Worm (Caenorhabditis elegans) whole organism, young adult: Measurements from ENCODE around the gene ugt-65.

Experiments
- B0035.1 ChIP-seq: sonication (generic microtip); optimal IDR thresholded peaks from 2 replicates; lab custom pipeline; 2016; ENCODE audit warnings: missing genetic modification characterization, mild to moderate bottlenecking, missing compliant biosample characterization, missing genotype, missing genetic modification reagents
- C17E4.6 ChIP-seq: fragments of 200-800 bp; sonication (Bioruptor generic); IDR thresholded peaks from 2 replicates; pipeline ENCODE4 v1.3.6; 2022; ENCODE audit warnings: missing genetic modification reagents, missing genetic modification characterization, missing compliant biosample characterization
- D2030.7 ChIP-seq: fragments of 200-800 bp; sonication (Bioruptor generic); IDR thresholded peaks from 2 replicates; pipeline ENCODE4 v1.3.6; 2022; ENCODE audit warnings: missing genetic modification reagents, missing genetic modification characterization, missing compliant biosample characterization
- F33H1.4 ChIP-seq: fragments of 200-800 bp; sonication (Bioruptor generic); IDR thresholded peaks from 2 replicates; pipeline ENCODE4 v1.3.6; 2022; ENCODE audit warnings: missing genetic modification reagents, missing genetic modification characterization, missing compliant biosample characterization
- F55B11.4 ChIP-seq: sonication (generic microtip); optimal IDR thresholded peaks from 2 replicates; lab custom pipeline; 2016; ENCODE audit warnings: missing compliant biosample characterization, missing genetic modification characterization, borderline replicate concordance; ENCODE audit not compliant: insufficient read depth
- F57A8.1 ChIP-seq: fragments of 200-800 bp; sonication (Bioruptor generic); optimal IDR thresholded peaks from 2 replicates; lab custom pipeline; 2018; ENCODE audit warnings: mild to moderate bottlenecking, missing genetic modification characterization, moderate library complexity, missing compliant biosample characterization
- Y53F4B.3 ChIP-seq: fragments of 200-800 bp; sonication (Bioruptor generic); IDR thresholded peaks from 2 replicates; pipeline ENCODE4 v1.3.6; 2022; ENCODE audit warnings: missing genetic modification reagents, missing genetic modification characterization, missing compliant biosample characterization
- Y56A3A.18 ChIP-seq: fragments of 200-800 bp; sonication (Bioruptor generic); IDR thresholded peaks from 2 replicates; pipeline ENCODE4 v1.3.6; 2022; ENCODE audit warnings: missing genetic modification reagents, missing genetic modification characterization, missing compliant biosample characterization
- Y95B8A.8 ChIP-seq: fragments of 200-800 bp; sonication (Bioruptor generic); IDR thresholded peaks from 2 replicates; pipeline ENCODE4 v1.3.6; 2022; ENCODE audit warnings: missing genetic modification reagents, missing genetic modification characterization, missing compliant biosample characterization
- akir-1 ChIP-seq: fragments of 200-800 bp; sonication (Bioruptor generic); optimal IDR thresholded peaks from 2 replicates; lab custom pipeline; 2018; ENCODE audit warnings: mild to moderate bottlenecking, missing genetic modification characterization, moderate library complexity, missing compliant biosample characterization
- ama-1 ChIP-seq, 3 experiments: fragments of 150-350 bp in 1 of 3; sonication (generic microtip) in 2 of 3; optimal IDR thresholded peaks; 2 replicates each; lab custom pipeline; 2014 to 2018; ENCODE audit warnings: missing biosample characterization in 2 of 3, missing genetic modification characterization in 2 of 3, missing genetic modification reagents in 2 of 3
- aptf-3 ChIP-seq: fragments of 200-800 bp; sonication (Bioruptor generic); IDR thresholded peaks from 2 replicates; pipeline ENCODE4 v1.3.6; 2022; ENCODE audit warnings: missing genetic modification characterization, missing compliant biosample characterization
- atf-7 ChIP-seq: sonication (generic microtip); optimal IDR thresholded peaks from 2 replicates; lab custom pipeline; 2017; ENCODE audit warnings: mild to moderate bottlenecking, missing genetic modification characterization, missing compliant biosample characterization
- ccch-3 ChIP-seq: fragments of 200-800 bp; sonication (Bioruptor generic); optimal IDR thresholded peaks from 2 replicates; lab custom pipeline; 2018; ENCODE audit warnings: mild to moderate bottlenecking, missing genetic modification characterization, missing compliant biosample characterization
- cebp-1 ChIP-seq, 2 experiments: fragments of 200-800 bp in 1 of 2; sonication (Bioruptor generic) in 1 of 2; sonication (generic microtip) in 1 of 2; IDR thresholded peaks in 1 of 2; optimal IDR thresholded peaks in 1 of 2; 2 replicates each; pipeline versions ENCODE4 v1.3.6 to Lab custom; 2017 to 2022; ENCODE audit warnings: missing compliant biosample characterization in 2 of 2, missing genetic modification characterization in 2 of 2, mild to moderate bottlenecking in 1 of 2, missing genetic modification reagents in 1 of 2, moderate library complexity in 1 of 2
- cebp-2 ChIP-seq: fragments of 200-800 bp; sonication (Bioruptor generic); IDR thresholded peaks from 2 replicates; pipeline ENCODE4 v1.3.6; 2022; ENCODE audit warnings: missing genetic modification characterization, missing compliant biosample characterization
- ceh-100 ChIP-seq: fragments of 200-800 bp; sonication (Bioruptor generic); IDR thresholded peaks from 2 replicates; pipeline ENCODE4 v1.3.6; 2022; ENCODE audit warnings: missing genetic modification reagents, missing genetic modification characterization, missing compliant biosample characterization
- ceh-91 ChIP-seq: fragments of 200-800 bp; sonication (Bioruptor generic); IDR thresholded peaks from 2 replicates; pipeline ENCODE4 v1.3.6; 2022; ENCODE audit warnings: missing genetic modification reagents, missing genetic modification characterization, missing compliant biosample characterization
- chd-7 ChIP-seq: sonication (generic microtip); optimal IDR thresholded peaks from 2 replicates; lab custom pipeline; 2016; ENCODE audit warnings: mild to moderate bottlenecking, missing genetic modification characterization, moderate library complexity, missing compliant biosample characterization
- dox-1 ChIP-seq: fragments of 200-800 bp; sonication (Bioruptor generic); IDR thresholded peaks from 2 replicates; pipeline ENCODE4 v1.3.6; 2022; ENCODE audit warnings: missing genetic modification reagents, missing genetic modification characterization, missing compliant biosample characterization
- dpff-1 ChIP-seq: sonication (generic microtip); optimal IDR thresholded peaks from 2 replicates; lab custom pipeline; 2017; ENCODE audit warnings: mild to moderate bottlenecking, missing genetic modification characterization, missing compliant biosample characterization
- efl-1 ChIP-seq: fragments of 150-350 bp; optimal IDR thresholded peaks from 2 replicates; lab custom pipeline; 2014; ENCODE audit warnings: missing biosample characterization, missing genetic modification reagents, missing genetic modification characterization
- egl-18 ChIP-seq: fragments of 200-800 bp; sonication (Bioruptor generic); IDR thresholded peaks from 2 replicates; pipeline ENCODE4 v1.3.6; 2022; ENCODE audit warnings: missing genetic modification reagents, missing genetic modification characterization, missing compliant biosample characterization
- fkh-3 ChIP-seq: sonication (generic microtip); optimal IDR thresholded peaks from 2 replicates; lab custom pipeline; 2016; ENCODE audit warnings: mild to moderate bottlenecking, missing genetic modification characterization, missing compliant biosample characterization
- hsf-1 ChIP-seq: fragments of 200-800 bp; sonication (Bioruptor generic); IDR thresholded peaks from 2 replicates; pipeline ENCODE4 v1.3.6; 2022; ENCODE audit warnings: missing genetic modification reagents, missing genetic modification characterization, missing compliant biosample characterization
- let-607 ChIP-seq, 2 experiments: fragments of 200-800 bp in 1 of 2; sonication (Bioruptor generic) in 1 of 2; sonication (generic microtip) in 1 of 2; optimal IDR thresholded peaks; 2 replicates each; lab custom pipeline; 2016 to 2018; ENCODE audit warnings: mild to moderate bottlenecking in 2 of 2, missing compliant biosample characterization in 2 of 2, missing genetic modification characterization in 2 of 2, moderate library complexity in 2 of 2, missing genotype in 1 of 2
- lin-35 ChIP-seq, 3 experiments: fragments of 150-350 bp in 2 of 3; sonication (generic microtip) in 1 of 3; optimal IDR thresholded peaks; 2 replicates each; lab custom pipeline; 2014 to 2018; ENCODE audit warnings: missing biosample characterization in 3 of 3, missing genetic modification characterization in 3 of 3, missing genetic modification reagents in 3 of 3
- lin-40 ChIP-seq: sonication (generic microtip); optimal IDR thresholded peaks from 2 replicates; lab custom pipeline; 2016; ENCODE audit warnings: missing genetic modification characterization, mild to moderate bottlenecking, missing compliant biosample characterization, missing genotype, missing genetic modification reagents
- lin-54 ChIP-seq: fragments of 200-800 bp; sonication (Bioruptor generic); optimal IDR thresholded peaks from 2 replicates; lab custom pipeline; 2018; ENCODE audit warnings: mild to moderate bottlenecking, missing genetic modification characterization, missing compliant biosample characterization
- lsl-1 ChIP-seq: fragments of 200-800 bp; sonication (Bioruptor generic); optimal IDR thresholded peaks from 2 replicates; lab custom pipeline; 2018; ENCODE audit warnings: mild to moderate bottlenecking, missing genetic modification characterization, moderate library complexity, missing compliant biosample characterization
- mes-4 ChIP-seq: sonication (generic microtip); optimal IDR thresholded peaks from 2 replicates; lab custom pipeline; 2016; ENCODE audit warnings: missing genotype, missing genetic modification characterization, missing compliant biosample characterization
- mxl-1 ChIP-seq: sonication (generic microtip); optimal IDR thresholded peaks from 2 replicates; lab custom pipeline; 2016; ENCODE audit warnings: missing genetic modification characterization, missing compliant biosample characterization
- nhr-80 ChIP-seq: sonication (generic microtip); optimal IDR thresholded peaks from 2 replicates; lab custom pipeline; 2016; ENCODE audit warnings: missing genetic modification characterization, missing compliant biosample characterization
- nhr-90 ChIP-seq: sonication (generic microtip); optimal IDR thresholded peaks from 2 replicates; lab custom pipeline; 2016; ENCODE audit warnings: missing genotype, mild to moderate bottlenecking, missing genetic modification characterization, missing compliant biosample characterization
- rec-8 ChIP-seq, 2 experiments: sonication (generic microtip); optimal IDR thresholded peaks; 2 replicates each; lab custom pipeline; 2016; ENCODE audit warnings: mild to moderate bottlenecking in 2 of 2, missing genetic modification characterization in 2 of 2, missing genetic modification reagents in 2 of 2, missing genotype in 2 of 2, missing biosample characterization in 1 of 2, missing compliant biosample characterization in 1 of 2, moderate library complexity in 1 of 2
- sea-2 ChIP-seq: fragments of 200-800 bp; sonication (Bioruptor generic); IDR thresholded peaks from 2 replicates; pipeline ENCODE4 v1.3.6; 2022; ENCODE audit warnings: missing genetic modification characterization, missing compliant biosample characterization
- tbp1 ChIP-seq: fragments of 200-800 bp; sonication (Bioruptor generic); optimal IDR thresholded peaks from 2 replicates; lab custom pipeline; 2018; ENCODE audit warnings: mild to moderate bottlenecking, missing genetic modification characterization, missing compliant biosample characterization
- unc-62 ChIP-seq: fragments of 150-350 bp; optimal IDR thresholded peaks from 2 replicates; lab custom pipeline; 2014; ENCODE audit warnings: missing biosample characterization, missing genetic modification reagents, missing genetic modification characterization
- xnd-1 ChIP-seq: sonication (generic microtip); optimal IDR thresholded peaks from 2 replicates; lab custom pipeline; 2016; ENCODE audit warnings: missing genotype, missing genetic modification reagents, missing genetic modification characterization, missing compliant biosample characterization
- ztf-25 ChIP-seq: fragments of 200-800 bp; sonication (Bioruptor generic); IDR thresholded peaks from 2 replicates; pipeline ENCODE4 v1.3.6; 2022; ENCODE audit warnings: missing genetic modification reagents, missing genetic modification characterization, missing compliant biosample characterization

ugt-65 gene

ce11 chrIV:12396645-12397258 lies 23.7 kb upstream of the ugt-65 start:
- 0 out of 2 replicates have a peak, but pooled peaks have one; percentile 41 for TF ChIP-seq cebp-2
- TF ChIP-seq ccch-3 (GFP tag; lab: Kevin White, UChicago) = no peak

- TF ChIP-seq atf-7 (tag; lab: Kevin White, UChicago) (no peak), mxl-1 (no peak), lin-54 (GFP tag; lab: Kevin White, UChicago) (no peak), tbp1 (no peak), F55B11.4 (no peak), ama-1 (optimal IDR thresholded peaks at IDR 0.05; lab: Kevin White, UChicago) (no peak), ama-1 (GFP tag; optimal IDR thresholded peaks at IDR 0.05; lab: Kevin White, UChicago) (no peak), hsf-1 (no peak), aptf-3 (GFP tag; lab: Robert Waterston, UW) (no peak)
- TF ChIP-seq, all 124 proteins: peak for 0
Measured at ce11 chrIV:12398437-12398836, 22.0 kb upstream of the ugt-65 start, which contains the start of gene acs-20. acs-20 (minus strand) TSS chrIV:12398706.

- TF ChIP-seq fkh-3 (tag; lab: Kevin White, UChicago) (no peak), chd-7 (tag; lab: Kevin White, UChicago) (no peak), mes-4 (tag; lab: Kevin White, UChicago) (no peak), Y56A3A.18 (GFP tag; lab: Robert Waterston, UW) (no peak), Y53F4B.3 (GFP tag; lab: Robert Waterston, UW) (no peak), nhr-90 (no peak), rec-8 (tag; optimal IDR thresholded peaks at IDR 0.05; lab: Kevin White, UChicago) (no peak), cebp-1 (GFP tag; IDR thresholded peaks at IDR 0.05; lab: Robert Waterston, UW) (no peak), cebp-1 (tag; optimal IDR thresholded peaks at IDR 0.05; lab: Kevin White, UChicago) (no peak), lin-35 (GFP tag; optimal IDR thresholded peaks at IDR 0.05; lab: Kevin White, UChicago) (no peak), hsf-1 (no peak), F57A8.1 (GFP tag; lab: Kevin White, UChicago) (no peak), lin-40 (peak; percentile 19), let-607 (tag; optimal IDR thresholded peaks at IDR 0.05; lab: Kevin White, UChicago) (no peak), efl-1 (GFP tag; lab: Kevin White, UChicago) (no peak), egl-18 (GFP tag; lab: Robert Waterston, UW) (no peak), D2030.7 (GFP tag; lab: Robert Waterston, UW) (no peak), ccch-3 (GFP tag; lab: Kevin White, UChicago) (no peak), F33H1.4 (no peak), akir-1 (GFP tag; lab: Kevin White, UChicago) (no peak), C17E4.6 (no peak), dpff-1 (tag; lab: Kevin White, UChicago) (no peak), unc-62 (peak; percentile 69), B0035.1 (tag; lab: Kevin White, UChicago) (no peak), xnd-1 (tag; lab: Kevin White, UChicago) (no peak), lsl-1 (no peak), sea-2 (no peak), ztf-25 (GFP tag; lab: Robert Waterston, UW) (no peak), dox-1 (GFP tag; lab: Robert Waterston, UW) (peak; percentile 47; the same call in 1 of the 2 replicates), ceh-91 (GFP tag; lab: Robert Waterston, UW) (no peak), Y95B8A.8 (GFP tag; lab: Robert Waterston, UW) (no peak), nhr-80 (tag; lab: Kevin White, UChicago) (peak; percentile 93), lin-54 (GFP tag; lab: Kevin White, UChicago) (peak; percentile 10), atf-7 (tag; lab: Kevin White, UChicago) (peak; percentile 19), ceh-100 (no peak)
- TF ChIP-seq, all 124 proteins: peak for 6
Measured at ce11 chrIV:12399983-12400382, 20.5 kb upstream of the ugt-65 start.
